Fruit fly (Drosophila melanogaster) whole organism, embryonic: ENCODE data around the gene CG9674.

Source experiments
- Ada2b ChIP-seq: fragments of 200-800 bp; sonication (Bioruptor generic); IDR thresholded peaks from 2 replicates; pipeline ENCODE4 v1.3.6; 2022; ENCODE audit warnings: missing biosample characterization, missing genetic modification characterization
- Antp ChIP-seq: fragments of 200-800 bp; sonication (Bioruptor generic); optimal IDR thresholded peaks from 3 replicates; lab custom pipeline; 2016; ENCODE audit warnings: missing biosample characterization, missing genetic modification characterization
- B-H1 ChIP-seq: fragments of 200-800 bp; sonication (Bioruptor generic); IDR thresholded peaks from 3 replicates; pipeline ENCODE4 v1.3.6; 2022; ENCODE audit warnings: missing biosample characterization, missing genetic modification characterization
- CG10431 ChIP-seq: fragments of 200-800 bp; sonication (Bioruptor generic); optimal IDR thresholded peaks from 3 replicates; lab custom pipeline; 2018; ENCODE audit warnings: missing biosample characterization, mild to moderate bottlenecking, missing genetic modification characterization
- CG10462 ChIP-seq: fragments of 200-800 bp; sonication (Bioruptor generic); optimal IDR thresholded peaks from 2 replicates; lab custom pipeline; 2016; ENCODE audit warnings: missing biosample characterization, missing genetic modification characterization
- CG12769 ChIP-seq: fragments of 200-800 bp; sonication (Bioruptor generic); optimal IDR thresholded peaks from 2 replicates; lab custom pipeline; 2019; ENCODE audit warnings: missing biosample characterization, mild to moderate bottlenecking, missing genetic modification characterization, moderate library complexity
- CG13123 ChIP-seq: fragments of 200-800 bp; sonication (Bioruptor generic); optimal IDR thresholded peaks from 2 replicates; lab custom pipeline; 2016; ENCODE audit warnings: missing biosample characterization, missing genetic modification characterization
- CG15011 ChIP-seq: fragments of 200-800 bp; sonication (Bioruptor generic); optimal IDR thresholded peaks from 3 replicates; lab custom pipeline; 2018; ENCODE audit warnings: missing biosample characterization, mild to moderate bottlenecking, missing genetic modification characterization
- CG15696 ChIP-seq: fragments of 200-800 bp; sonication (Bioruptor generic); optimal IDR thresholded peaks from 2 replicates; lab custom pipeline; 2019; ENCODE audit warnings: missing biosample characterization, mild to moderate bottlenecking, missing genetic modification characterization, moderate library complexity
- CG18619 ChIP-seq: fragments of 200-800 bp; sonication (Bioruptor generic); optimal IDR thresholded peaks from 3 replicates; lab custom pipeline; 2017; ENCODE audit warnings: missing biosample characterization, mild to moderate bottlenecking, missing genetic modification characterization
- CG30020 ChIP-seq: fragments of 200-800 bp; optimal IDR thresholded peaks from 2 replicates; lab custom pipeline; 2019; ENCODE audit warnings: missing biosample characterization, mild to moderate bottlenecking, missing genetic modification characterization, moderate library complexity
- CG31365 ChIP-seq: fragments of 200-800 bp; sonication (Bioruptor generic); optimal IDR thresholded peaks from 2 replicates; lab custom pipeline; 2018; ENCODE audit warnings: missing biosample characterization, mild to moderate bottlenecking, missing genetic modification characterization
- CG33213 ChIP-seq: fragments of 200-800 bp; sonication (Bioruptor generic); optimal IDR thresholded peaks from 3 replicates; lab custom pipeline; 2016; ENCODE audit warnings: missing biosample characterization, missing genetic modification characterization
- CG4730 ChIP-seq: fragments of 200-800 bp; sonication (Bioruptor generic); IDR thresholded peaks from 2 replicates; pipeline ENCODE4 v1.3.6; 2022; ENCODE audit warnings: missing biosample characterization, missing genetic modification characterization
- CG5245 ChIP-seq: fragments of 200-800 bp; sonication (Bioruptor generic); optimal IDR thresholded peaks from 3 replicates; lab custom pipeline; 2016; ENCODE audit warnings: missing biosample characterization, missing genetic modification characterization
- CG6813 ChIP-seq: fragments of 200-800 bp; sonication (Bioruptor generic); optimal IDR thresholded peaks from 2 replicates; lab custom pipeline; 2017; ENCODE audit warnings: missing biosample characterization, missing genetic modification characterization, mild to moderate bottlenecking, moderate library complexity, missing genetic modification reagents
- CG7839 ChIP-seq: fragments of 200-800 bp; sonication (Bioruptor generic); optimal IDR thresholded peaks from 3 replicates; lab custom pipeline; 2018; ENCODE audit warnings: missing biosample characterization, mild to moderate bottlenecking, missing genetic modification characterization, moderate library complexity
- CG8359 ChIP-seq: fragments of 200-800 bp; sonication (Bioruptor generic); optimal IDR thresholded peaks from 2 replicates; lab custom pipeline; 2017; ENCODE audit warnings: missing biosample characterization, mild to moderate bottlenecking, missing genetic modification characterization, borderline replicate concordance
- Dfd ChIP-seq, 2 experiments: fragments of >200 bp; optimal IDR thresholded peaks; 2 replicates each; lab custom pipeline; 2017; ENCODE audit warnings: missing biosample characterization in 2 of 2, missing genetic modification characterization in 2 of 2
- Elba2 ChIP-seq: fragments of 200-800 bp; sonication (Bioruptor generic); optimal IDR thresholded peaks from 3 replicates; lab custom pipeline; 2016; ENCODE audit warnings: missing biosample characterization, missing genetic modification characterization
- Lim3 ChIP-seq: fragments of 200-800 bp; sonication (Bioruptor generic); IDR thresholded peaks from 2 replicates; pipeline ENCODE4 v1.3.6; 2022; ENCODE audit warnings: missing biosample characterization, missing genetic modification characterization
- Neu2 ChIP-seq: fragments of 200-800 bp; sonication (Bioruptor generic); optimal IDR thresholded peaks from 3 replicates; lab custom pipeline; 2016; ENCODE audit warnings: missing biosample characterization, missing genetic modification characterization, borderline replicate concordance
- Nf-YA ChIP-seq: fragments of 200-800 bp; sonication (Bioruptor generic); IDR thresholded peaks from 2 replicates; pipeline ENCODE4 v1.3.6; 2022; ENCODE audit warnings: missing biosample characterization, missing genetic modification characterization
- Opbp ChIP-seq: fragments of 200-800 bp; sonication (Bioruptor generic); IDR thresholded peaks from 3 replicates; pipeline ENCODE4 v1.3.6; 2022; ENCODE audit warnings: missing biosample characterization, missing genetic modification characterization; ENCODE audit not compliant: partially characterized antibody
- Sox100B ChIP-seq: fragments of 200-800 bp; sonication (Bioruptor generic); optimal IDR thresholded peaks from 3 replicates; lab custom pipeline; 2018; ENCODE audit warnings: missing biosample characterization, mild to moderate bottlenecking, missing genetic modification characterization
- Sry-δ ChIP-seq: fragments of 200-800 bp; sonication (Bioruptor generic); optimal IDR thresholded peaks from 2 replicates; lab custom pipeline; 2016; ENCODE audit warnings: missing biosample characterization, missing genetic modification characterization
- btn ChIP-seq: fragments of 200-800 bp; sonication (Bioruptor generic); optimal IDR thresholded peaks from 2 replicates; lab custom pipeline; 2016; ENCODE audit warnings: missing biosample characterization, missing genetic modification characterization
- chn ChIP-seq: fragments of 200-800 bp; sonication (Bioruptor generic); optimal IDR thresholded peaks from 2 replicates; lab custom pipeline; 2016; ENCODE audit warnings: missing biosample characterization, missing genetic modification characterization
- emc ChIP-seq: fragments of 200-800 bp; sonication (Bioruptor generic); optimal IDR thresholded peaks from 2 replicates; lab custom pipeline; 2016; ENCODE audit warnings: missing biosample characterization, missing genetic modification characterization
- ems ChIP-seq: fragments of 200-800 bp; sonication (Bioruptor generic); optimal IDR thresholded peaks from 3 replicates; lab custom pipeline; 2016; ENCODE audit warnings: missing biosample characterization, missing genetic modification characterization
- her ChIP-seq: fragments of 200-800 bp; sonication (Bioruptor generic); optimal IDR thresholded peaks from 2 replicates; lab custom pipeline; 2016; ENCODE audit warnings: missing biosample characterization, missing genetic modification characterization
- kni ChIP-seq: fragments of 200-800 bp; sonication (Bioruptor generic); optimal IDR thresholded peaks from 3 replicates; lab custom pipeline; 2017; ENCODE audit warnings: mild to moderate bottlenecking, missing biosample characterization, missing genetic modification reagents, missing genetic modification characterization
- lov ChIP-seq, 2 experiments: fragments of 200-800 bp in 1 of 2; fragments of >200 bp in 1 of 2; sonication (Bioruptor generic) in 1 of 2; IDR thresholded peaks in 1 of 2; optimal IDR thresholded peaks in 1 of 2; 2 replicates in 1 of 2; 3 replicates in 1 of 2; pipeline versions ENCODE4 v1.3.6 to Lab custom; 2017 to 2022; ENCODE audit warnings: missing biosample characterization in 1 of 2, missing genetic modification characterization in 1 of 2
- mam ChIP-seq: fragments of 200-800 bp; sonication (Bioruptor generic); optimal IDR thresholded peaks from 3 replicates; lab custom pipeline; 2016; ENCODE audit warnings: missing biosample characterization, missing genetic modification characterization
- oc ChIP-seq: fragments of 200-800 bp; sonication (Bioruptor generic); optimal IDR thresholded peaks from 2 replicates; lab custom pipeline; 2018; ENCODE audit warnings: missing biosample characterization, mild to moderate bottlenecking, missing genetic modification characterization, moderate library complexity
- pan ChIP-seq, 4 experiments: fragments of >200 bp in 3 of 4; fragments of 200-800 bp in 1 of 4; sonication (Bioruptor generic) in 1 of 4; optimal IDR thresholded peaks in 3 of 4; IDR thresholded peaks in 1 of 4; 2 replicates each; pipeline versions ENCODE4 v1.3.6 to Lab custom; 2017 to 2022; ENCODE audit warnings: missing biosample characterization in 2 of 4, missing genetic modification characterization in 2 of 4, mixed read lengths in 1 of 4
- pfk ChIP-seq: fragments of 200-800 bp; sonication (Bioruptor generic); optimal IDR thresholded peaks from 2 replicates; lab custom pipeline; 2018; ENCODE audit warnings: missing biosample characterization, mild to moderate bottlenecking, missing genetic modification characterization, moderate library complexity
- phol ChIP-seq: fragments of 200-800 bp; sonication (Bioruptor generic); optimal IDR thresholded peaks from 3 replicates; lab custom pipeline; 2018; ENCODE audit warnings: missing biosample characterization, mild to moderate bottlenecking, missing genetic modification characterization, moderate library complexity
- prd ChIP-seq, 3 experiments: fragments of >200 bp in 2 of 3; fragments of 200-800 bp in 1 of 3; sonication (Bioruptor generic) in 1 of 3; optimal IDR thresholded peaks in 2 of 3; IDR thresholded peaks in 1 of 3; 2 replicates in 2 of 3; 3 replicates in 1 of 3; pipeline versions ENCODE4 v1.3.6 to Lab custom; 2017 to 2022; ENCODE audit warnings: missing biosample characterization in 1 of 3, missing genetic modification characterization in 1 of 3
- rib ChIP-seq: fragments of 200-800 bp; sonication (Bioruptor generic); IDR thresholded peaks from 2 replicates; pipeline ENCODE4 v1.3.6; 2022; ENCODE audit warnings: missing biosample characterization, missing genetic modification characterization
- row ChIP-seq: fragments of 200-800 bp; sonication (Bioruptor generic); IDR thresholded peaks from 3 replicates; pipeline ENCODE4 v1.3.6; 2022; ENCODE audit warnings: missing biosample characterization, missing genetic modification characterization
- sc ChIP-seq, 3 experiments: fragments of >200 bp in 2 of 3; fragments of 200-800 bp in 1 of 3; sonication (Bioruptor generic) in 1 of 3; optimal IDR thresholded peaks; 2 replicates in 2 of 3; 3 replicates in 1 of 3; lab custom pipeline; 2017; ENCODE audit warnings: mild to moderate bottlenecking in 1 of 3, missing biosample characterization in 1 of 3, missing genetic modification characterization in 1 of 3, missing genetic modification reagents in 1 of 3
- schlank ChIP-seq: fragments of 200-800 bp; sonication (Bioruptor generic); optimal IDR thresholded peaks from 2 replicates; lab custom pipeline; 2018; ENCODE audit warnings: missing biosample characterization, mild to moderate bottlenecking, missing genetic modification characterization
- so ChIP-seq: fragments of 200-800 bp; sonication (Bioruptor generic); IDR thresholded peaks from 3 replicates; pipeline ENCODE4 v1.3.6; 2022; ENCODE audit warnings: missing biosample characterization, missing genetic modification characterization
- sr ChIP-seq: fragments of 200-800 bp; sonication (Bioruptor generic); IDR thresholded peaks from 3 replicates; pipeline ENCODE4 v1.3.6; 2022; ENCODE audit warnings: missing biosample characterization, missing genetic modification characterization
- tio ChIP-seq: fragments of 200-800 bp; sonication (Bioruptor generic); optimal IDR thresholded peaks from 2 replicates; lab custom pipeline; 2017; ENCODE audit warnings: missing biosample characterization, missing genetic modification characterization, inconsistent platforms
- vfl ChIP-seq: fragments of 200-800 bp; sonication (Bioruptor generic); optimal IDR thresholded peaks from 2 replicates; lab custom pipeline; 2016; ENCODE audit warnings: missing biosample characterization, missing genetic modification characterization
- yki ChIP-seq: fragments of >200 bp; optimal IDR thresholded peaks from 3 replicates; lab custom pipeline; 2018

CG9674 gene

DNA sequence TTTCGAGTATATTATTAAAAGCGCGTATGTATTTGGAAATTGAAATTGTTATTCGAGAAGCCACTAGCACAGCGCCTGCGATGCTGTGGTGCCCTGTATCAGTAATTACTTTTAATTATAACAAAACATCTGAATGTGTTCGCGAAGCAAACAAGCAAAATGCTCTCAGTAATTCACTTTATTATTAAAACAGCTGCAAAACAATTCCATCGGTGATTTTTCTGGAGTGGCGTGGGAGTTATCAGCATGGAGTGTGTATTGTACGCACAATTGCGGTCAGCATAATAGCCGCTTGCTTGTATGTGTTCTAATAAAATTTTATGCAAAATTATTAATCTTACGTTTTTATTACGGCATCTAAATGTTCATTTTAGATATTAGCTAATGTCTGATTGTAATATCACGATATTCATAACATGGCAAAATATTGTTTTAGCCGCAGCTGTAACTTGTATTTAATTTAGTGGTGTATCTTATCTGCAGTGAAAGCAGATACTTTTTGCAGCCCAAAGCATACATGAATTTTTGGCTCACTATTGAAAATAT, 25.2 kb downstream of the CG9674 start (continued):
- TF ChIP-seq CG33213 (peak; percentile 18), Dfd (GFP tag; optimal IDR thresholded peaks at IDR 0.05; lab: Kevin White, UChicago) (no peak), oc (tag; lab: Kevin White, UChicago) (no peak), Sry-δ (GFP tag; lab: Kevin White, UChicago) (no peak), B-H1 (GFP tag; lab: Robert Waterston, UW) (no peak; the same call in 2 of the 3 replicates), lov (optimal IDR thresholded peaks at IDR 0.05; lab: Kevin White, UChicago) (no peak), lov (GFP tag; IDR thresholded peaks at IDR 0.05; lab: Robert Waterston, UW) (peak; percentile 44; the same call in 1 of the 3 replicates), tio (GFP tag; lab: Kevin White, UChicago) (no peak), mam (GFP tag; lab: Kevin White, UChicago) (peak; percentile 55), her (GFP tag; lab: Kevin White, UChicago) (peak; percentile 15), Neu2 (GFP tag; lab: Kevin White, UChicago) (no peak), Elba2 (GFP tag; lab: Kevin White, UChicago) (no peak), rib (GFP tag; lab: Robert Waterston, UW) (0 out of 2 replicates have a peak, but pooled peaks have one; percentile 13), row (GFP tag; lab: Robert Waterston, UW) (peak; percentile 82), btn (GFP tag; lab: Kevin White, UChicago) (peak; percentile 52), prd (optimal IDR thresholded peaks at IDR 0.05; lab: Kevin White, UChicago) (no peak), prd (GFP tag; IDR thresholded peaks at IDR 0.05; lab: Robert Waterston, UW) (peak; percentile 80), CG8359 (GFP tag; lab: Kevin White, UChicago) (peak; percentile 57), chn (GFP tag; lab: Kevin White, UChicago) (peak; percentile 55), vfl (GFP tag; lab: Kevin White, UChicago) (no peak), CG10462 (GFP tag; lab: Kevin White, UChicago) (peak; percentile 35), pan (optimal IDR thresholded peaks at IDR 0.05; lab: Kevin White, UChicago) (no peak), pan (GFP tag; optimal IDR thresholded peaks at IDR 0.05 in 1 of 2, IDR thresholded peaks at IDR 0.05 in 1 of 2) (peak in 1 of 2 experiments; percentile 81), Lim3 (GFP tag; lab: Robert Waterston, UW) (0 out of 2 replicates have a peak, but pooled peaks have one; percentile 16), yki (lab: Kevin White, UChicago) (no peak), Nf-YA (peak; percentile 85), Antp (peak; percentile 63), CG12769 (tag; lab: Kevin White, UChicago) (no peak), schlank (tag; lab: Kevin White, UChicago) (no peak), kni (no peak), ems (GFP tag; lab: Kevin White, UChicago) (peak; percentile 58), CG10431 (GFP tag; lab: Kevin White, UChicago) (no peak), pfk (GFP tag; lab: Kevin White, UChicago) (no peak), CG6813 (peak; percentile 65), CG4730 (GFP tag; lab: Robert Waterston, UW) (peak; percentile 74), so (GFP tag; lab: Robert Waterston, UW) (0 out of 3 replicates have a peak, but pooled peaks have one; percentile 28), Opbp (GFP tag; lab: Robert Waterston, UW) (no peak), Sox100B (GFP tag; lab: Kevin White, UChicago) (no peak), CG15011 (GFP tag; lab: Kevin White, UChicago) (no peak), CG31365 (tag; lab: Kevin White, UChicago) (peak; percentile 26), CG18619 (no peak), CG15696 (peak; percentile 29), CG5245 (GFP tag; lab: Kevin White, UChicago) (peak; percentile 70), sc (optimal IDR thresholded peaks at IDR 0.05; lab: Kevin White, UChicago) (no peak), sc (GFP tag; optimal IDR thresholded peaks at IDR 0.05; lab: Kevin White, UChicago) (peak; percentile 45), emc (GFP tag; lab: Kevin White, UChicago) (no peak), sr (0 out of 3 replicates have a peak, but pooled peaks have one; percentile 42), CG30020 (tag; lab: Kevin White, UChicago) (no peak), CG13123 (no peak), phol (peak; percentile 83), Ada2b (peak; percentile 82), CG7839 (tag; lab: Kevin White, UChicago) (peak; percentile 83)
